Worm (Caenorhabditis elegans) whole organism, L4/young adult: Measurements from ENCODE around the gene C24B5.4.

Source experiments
- W03F9.2 ChIP-seq: fragments of 150-350 bp; optimal IDR thresholded peaks from 2 replicates; lab custom pipeline; 2014; ENCODE audit warnings: missing biosample characterization, missing genetic modification characterization
- him-1 ChIP-seq: sonication (generic microtip); optimal IDR thresholded peaks from 2 replicates; lab custom pipeline; 2016; ENCODE audit warnings: missing genotype, missing genetic modification reagents, missing genetic modification characterization, missing compliant biosample characterization

ce11 chrV:9173789-9174188 is 23.3 kb downstream of the C24B5.4 start, which contains the start of gene pqn-16:
- no peak for TF ChIP-seq him-1 (tag; lab: Kevin White, UChicago)
- TF ChIP-seq W03F9.2 (tag; lab: Kevin White, UChicago) = no peak
